Worm (Caenorhabditis elegans) whole organism, L2 larva: Measurements from ENCODE around the gene fipr-5.

Experiments used
- C34F6.9 ChIP-seq: fragments of 150-350 bp; optimal IDR thresholded peaks from 2 replicates; lab custom pipeline; 2014; ENCODE audit warnings: missing biosample characterization, missing genetic modification characterization
- F13H6.1 ChIP-seq: sonication (generic microtip); optimal IDR thresholded peaks from 2 replicates; lab custom pipeline; 2016; ENCODE audit warnings: missing genetic modification characterization, missing compliant biosample characterization
- R02D3.7 ChIP-seq: fragments of 150-350 bp; optimal IDR thresholded peaks from 2 replicates; lab custom pipeline; 2014; ENCODE audit warnings: missing biosample characterization, missing genetic modification characterization
- Y55F3AM.14 ChIP-seq: fragments of 200-800 bp; sonication (Bioruptor generic); optimal IDR thresholded peaks from 2 replicates; lab custom pipeline; 2018; ENCODE audit warnings: mild to moderate bottlenecking, missing genetic modification characterization, missing compliant biosample characterization
- ZK546.5 ChIP-seq: sonication (generic microtip); optimal IDR thresholded peaks from 2 replicates; lab custom pipeline; 2017; ENCODE audit warnings: missing biosample characterization, missing genetic modification characterization
- alr-1 ChIP-seq: fragments of 150-350 bp; optimal IDR thresholded peaks from 2 replicates; lab custom pipeline; 2014; ENCODE audit warnings: missing biosample characterization, missing genetic modification characterization
- aly-2 ChIP-seq: fragments of 150-350 bp; optimal IDR thresholded peaks from 2 replicates; lab custom pipeline; 2014; ENCODE audit warnings: missing biosample characterization, missing genetic modification characterization
- ama-1 ChIP-seq: fragments of 150-350 bp; optimal IDR thresholded peaks from 2 replicates; lab custom pipeline; 2018; ENCODE audit warnings: inconsistent platforms
- blmp-1 ChIP-seq: sonication (generic microtip); optimal IDR thresholded peaks from 2 replicates; lab custom pipeline; 2017; ENCODE audit warnings: missing genetic modification characterization, mild to moderate bottlenecking, missing compliant biosample characterization, antibody characterized with exemption, moderate library complexity; ENCODE audit not compliant: insufficient read depth
- crh-2 ChIP-seq: sonication (generic microtip); optimal IDR thresholded peaks from 2 replicates; lab custom pipeline; 2017; ENCODE audit warnings: missing biosample characterization, missing genetic modification characterization
- dmd-4 ChIP-seq: sonication (generic microtip); optimal IDR thresholded peaks from 2 replicates; lab custom pipeline; 2017; ENCODE audit warnings: missing biosample characterization, missing genetic modification characterization
- egl-27 ChIP-seq: sonication (generic microtip); optimal IDR thresholded peaks from 3 replicates; lab custom pipeline; 2017; ENCODE audit warnings: missing biosample characterization, missing genetic modification reagents, missing genetic modification characterization
- elt-3 ChIP-seq: sonication (generic microtip); optimal IDR thresholded peaks from 2 replicates; lab custom pipeline; 2017; ENCODE audit warnings: missing biosample characterization, missing genetic modification characterization
- fos-1 ChIP-seq: fragments of 150-350 bp; optimal IDR thresholded peaks from 2 replicates; lab custom pipeline; 2014; ENCODE audit warnings: missing biosample characterization, missing genetic modification characterization
- gmeb-1 ChIP-seq: fragments of 150-350 bp; optimal IDR thresholded peaks from 2 replicates; lab custom pipeline; 2014; ENCODE audit warnings: missing biosample characterization, missing genetic modification characterization
- lin-11 ChIP-seq: fragments of 150-350 bp; sonication (generic microtip); optimal IDR thresholded peaks from 2 replicates; lab custom pipeline; 2014; ENCODE audit warnings: missing biosample characterization, missing genetic modification characterization, inconsistent platforms, mixed read lengths
- lin-13 ChIP-seq: fragments of 150-350 bp; optimal IDR thresholded peaks from 2 replicates; lab custom pipeline; 2014; ENCODE audit warnings: missing biosample characterization, missing genetic modification reagents, missing genetic modification characterization
- lin-39 ChIP-seq: fragments of 150-350 bp; optimal IDR thresholded peaks from 2 replicates; lab custom pipeline; 2014; ENCODE audit warnings: missing biosample characterization, missing genetic modification reagents, missing genetic modification characterization
- lsy-2 ChIP-seq, 2 experiments: fragments of 150-350 bp in 1 of 2; sonication (generic microtip) in 1 of 2; optimal IDR thresholded peaks; 2 replicates each; lab custom pipeline; 2014 to 2017; ENCODE audit warnings: missing biosample characterization in 2 of 2, missing genetic modification characterization in 2 of 2
- mbf-1 ChIP-seq: sonication (generic microtip); optimal IDR thresholded peaks from 2 replicates; lab custom pipeline; 2017; ENCODE audit warnings: missing biosample characterization, missing genetic modification characterization
- mdl-1 ChIP-seq, 2 experiments: fragments of 150-350 bp in 1 of 2; sonication (generic microtip) in 1 of 2; optimal IDR thresholded peaks; 2 replicates each; lab custom pipeline; 2017; ENCODE audit warnings: missing biosample characterization in 2 of 2, missing genetic modification characterization in 2 of 2
- nhr-11 ChIP-seq: fragments of 150-350 bp; optimal IDR thresholded peaks from 2 replicates; lab custom pipeline; 2014; ENCODE audit warnings: missing biosample characterization, missing genetic modification characterization
- nhr-12 ChIP-seq: fragments of 150-350 bp; optimal IDR thresholded peaks from 2 replicates; lab custom pipeline; 2014; ENCODE audit warnings: missing biosample characterization, missing genetic modification characterization
- nhr-129 ChIP-seq: fragments of 150-350 bp; optimal IDR thresholded peaks from 2 replicates; lab custom pipeline; 2014; ENCODE audit warnings: missing biosample characterization, missing genetic modification characterization
- nhr-21 ChIP-seq: fragments of 150-350 bp; optimal IDR thresholded peaks from 2 replicates; lab custom pipeline; 2014; ENCODE audit warnings: missing biosample characterization, missing genetic modification characterization
- nhr-237 ChIP-seq: fragments of 150-350 bp; optimal IDR thresholded peaks from 2 replicates; lab custom pipeline; 2014; ENCODE audit warnings: missing biosample characterization, missing genetic modification characterization
- nhr-77 ChIP-seq: fragments of 150-350 bp; optimal IDR thresholded peaks from 2 replicates; lab custom pipeline; 2014; ENCODE audit warnings: missing biosample characterization, missing genetic modification characterization
- peb-1 ChIP-seq: fragments of 150-350 bp; optimal IDR thresholded peaks from 2 replicates; lab custom pipeline; 2014; ENCODE audit warnings: missing biosample characterization, missing genetic modification characterization
- sem-4 ChIP-seq: fragments of 150-350 bp; optimal IDR thresholded peaks from 2 replicates; lab custom pipeline; 2014; ENCODE audit warnings: missing biosample characterization, missing genetic modification reagents, missing genetic modification characterization
- skn-1 ChIP-seq: sonication (generic microtip); optimal IDR thresholded peaks from 2 replicates; lab custom pipeline; 2017; ENCODE audit warnings: missing biosample characterization, missing genetic modification characterization
- sma-3 ChIP-seq: sonication (generic microtip); optimal IDR thresholded peaks from 2 replicates; lab custom pipeline; 2016; ENCODE audit warnings: missing genetic modification reagents, missing genetic modification characterization, missing compliant biosample characterization
- sma-9 ChIP-seq, 2 experiments: fragments of 150-350 bp in 1 of 2; sonication (generic microtip) in 1 of 2; optimal IDR thresholded peaks; 2 replicates each; lab custom pipeline; 2014 to 2016; ENCODE audit warnings: missing genetic modification characterization in 2 of 2, mild to moderate bottlenecking in 1 of 2, missing biosample characterization in 1 of 2, missing compliant biosample characterization in 1 of 2, missing genetic modification reagents in 1 of 2, moderate library complexity in 1 of 2
- snpc-4 ChIP-seq: fragments of 150-350 bp; optimal IDR thresholded peaks from 2 replicates; lab custom pipeline; 2014; ENCODE audit warnings: missing biosample characterization, missing genetic modification characterization
- unc-39 ChIP-seq: fragments of 150-350 bp; optimal IDR thresholded peaks from 2 replicates; lab custom pipeline; 2014; ENCODE audit warnings: missing biosample characterization, missing genetic modification characterization
- unc-55 ChIP-seq: fragments of 150-350 bp; sonication (generic microtip); optimal IDR thresholded peaks from 3 replicates; lab custom pipeline; 2014; ENCODE audit warnings: missing biosample characterization, missing genetic modification reagents, missing genetic modification characterization
- unc-62 ChIP-seq: fragments of 150-350 bp; optimal IDR thresholded peaks from 2 replicates; lab custom pipeline; 2014; ENCODE audit warnings: missing biosample characterization, missing genetic modification reagents, missing genetic modification characterization
- ztf-11 ChIP-seq: sonication (generic microtip); optimal IDR thresholded peaks from 2 replicates; lab custom pipeline; 2017; ENCODE audit warnings: missing biosample characterization, missing genetic modification characterization
- ztf-4 ChIP-seq: fragments of 150-350 bp; optimal IDR thresholded peaks from 2 replicates; lab custom pipeline; 2014; ENCODE audit warnings: missing biosample characterization, missing genetic modification characterization

The fipr-5 gene

ce11 chrV:10255005-10255472, 33.8 kb upstream of the fipr-5 start, which contains the start of gene rop-1:
Gene rop-1, minus strand, starts transcription at chrV:10255055.
- TF ChIP-seq nhr-11 (tag; lab: Kevin White, UChicago) (no peak), nhr-129 (tag; lab: Kevin White, UChicago) (peak; percentile 88), crh-2 (tag; lab: Kevin White, UChicago) (no peak), ZK546.5 (tag; lab: Kevin White, UChicago) (no peak), dmd-4 (no peak), egl-27 (tag; lab: Kevin White, UChicago) (no peak), ama-1 (lab: Kevin White, UChicago) (peak; percentile 19), sma-9 (GFP tag; optimal IDR thresholded peaks at IDR 0.05; lab: Kevin White, UChicago) (no peak), sma-9 (tag; optimal IDR thresholded peaks at IDR 0.05; lab: Kevin White, UChicago) (no peak), C34F6.9 (peak; percentile 60), mdl-1 (tag; optimal IDR thresholded peaks at IDR 0.05; lab: Kevin White, UChicago) (no peak), sem-4 (no peak), snpc-4 (no peak), ztf-11 (tag; lab: Kevin White, UChicago) (no peak), nhr-237 (tag; lab: Kevin White, UChicago) (no peak), lsy-2 (tag; optimal IDR thresholded peaks at IDR 0.05; lab: Kevin White, UChicago) (peak in 1 of 2 experiments; percentile 15), nhr-21 (tag; lab: Kevin White, UChicago) (no peak), mbf-1 (tag; lab: Kevin White, UChicago) (no peak), fos-1 (tag; lab: Kevin White, UChicago) (peak; percentile 48), unc-55 (GFP tag; lab: Kevin White, UChicago) (peak; percentile 75), unc-62 (no peak), blmp-1 (tag; lab: Kevin White, UChicago) (peak; percentile 53), gmeb-1 (peak; percentile 2)

- TF ChIP-seq elt-3 (no peak), aly-2 (no peak), Y55F3AM.14 (GFP tag; lab: Kevin White, UChicago) (no peak), skn-1 (tag; lab: Kevin White, UChicago) (no peak), nhr-11 (tag; lab: Kevin White, UChicago) (no peak), sma-3 (GFP tag; lab: Kevin White, UChicago) (no peak), lsy-2 (tag; optimal IDR thresholded peaks at IDR 0.05; lab: Kevin White, UChicago) (no peak)
These were observed 31.5 kb upstream of the fipr-5 start for ce11 chrV:10252682-10253081.

ce11 chrV:10249515-10249914, 28.3 kb upstream of the fipr-5 start:
- TF ChIP-seq snpc-4 (no peak), alr-1 (no peak), nhr-12 (no peak), elt-3 (no peak), ztf-4 (tag; lab: Kevin White, UChicago) (no peak), aly-2 (no peak), Y55F3AM.14 (GFP tag; lab: Kevin White, UChicago) (no peak), lin-13 (no peak), blmp-1 (tag; lab: Kevin White, UChicago) (no peak), sma-3 (GFP tag; lab: Kevin White, UChicago) (no peak), nhr-129 (tag; lab: Kevin White, UChicago) (no peak), nhr-77 (tag; lab: Kevin White, UChicago) (no peak), unc-39 (no peak), ztf-11 (tag; lab: Kevin White, UChicago) (no peak), unc-62 (no peak), lin-11 (no peak)

- TF ChIP-seq unc-39 = no peak
- TF ChIP-seq nhr-21 (tag; lab: Kevin White, UChicago) = no peak
- no peak for TF ChIP-seq aly-2
- no peak for TF ChIP-seq Y55F3AM.14 (GFP tag; lab: Kevin White, UChicago)
- TF ChIP-seq elt-3 = no peak
- no peak for TF ChIP-seq R02D3.7 (tag; lab: Kevin White, UChicago)
- no peak for TF ChIP-seq sma-3 (GFP tag; lab: Kevin White, UChicago)
- no peak for TF ChIP-seq sma-9 (GFP tag; optimal IDR thresholded peaks at IDR 0.05; lab: Kevin White, UChicago)
- no peak for TF ChIP-seq sma-9 (tag; optimal IDR thresholded peaks at IDR 0.05; lab: Kevin White, UChicago)
- no peak for TF ChIP-seq ZK546.5 (tag; lab: Kevin White, UChicago)
- TF ChIP-seq nhr-77 (tag; lab: Kevin White, UChicago) = no peak
- TF ChIP-seq peb-1 (tag; lab: Kevin White, UChicago) = no peak
- no peak for TF ChIP-seq lin-39 (tag; lab: Kevin White, UChicago)
- TF ChIP-seq F13H6.1 (tag; lab: Kevin White, UChicago) = no peak
- TF ChIP-seq ama-1 (lab: Kevin White, UChicago) = no peak
- TF ChIP-seq egl-27 (tag; lab: Kevin White, UChicago) = no peak
These were observed 27.2 kb upstream of the fipr-5 start, which contains the start of gene akt-1 for ce11 chrV:10248255-10248979. Gene akt-1, plus strand, starts transcription at chrV:10248905.
